Worm (Caenorhabditis elegans) whole organism, mixed stage, embryonic: ENCODE measurements around the gene peb-1.

ENCODE experiments used
- pha-4 ChIP-seq: fragments of 150-350 bp; optimal IDR thresholded peaks from 2 replicates; lab custom pipeline; 2018; ENCODE audit warnings: missing biosample characterization, missing genetic modification reagents, missing genetic modification characterization
- snpc-4 ChIP-seq: fragments of 150-350 bp; optimal IDR thresholded peaks from 2 replicates; lab custom pipeline; 2014; ENCODE audit warnings: missing biosample characterization, missing genetic modification characterization

- TF ChIP-seq pha-4 (tag; lab: Kevin White, UChicago) (no peak), snpc-4 (tag; lab: Kevin White, UChicago) (no peak)
These were observed at the start of gene peb-1 for ce11 chrX:2210751-2211150.
